Fruit fly (Drosophila melanogaster) whole organism, embryonic: Measurements from ENCODE around the gene Gr64b.
A peak's percentile ranks its signal among the peaks of the same experiment; 100 is the strongest.

ENCODE experiments used
- Abd-B ChIP-seq: fragments of 200-800 bp; sonication (Bioruptor generic); optimal IDR thresholded peaks from 2 replicates; lab custom pipeline; 2018; ENCODE audit warnings: missing biosample characterization, mild to moderate bottlenecking, missing genetic modification characterization, moderate library complexity
- Atf3 ChIP-seq: fragments of 200-800 bp; sonication (Bioruptor generic); optimal IDR thresholded peaks from 3 replicates; lab custom pipeline; 2016; ENCODE audit warnings: missing biosample characterization, missing genetic modification characterization
- Bdp1 ChIP-seq: fragments of 200-800 bp; sonication (Bioruptor generic); optimal IDR thresholded peaks from 3 replicates; lab custom pipeline; 2016; ENCODE audit warnings: missing biosample characterization, missing genetic modification characterization
- Bgb ChIP-seq: fragments of 200-800 bp; sonication (Bioruptor generic); IDR thresholded peaks from 2 replicates; pipeline ENCODE4 v1.3.6; 2022; ENCODE audit warnings: missing biosample characterization, missing genetic modification characterization; ENCODE audit not compliant: partially characterized antibody
- BtbVII ChIP-seq: fragments of 200-800 bp; sonication (Bioruptor generic); optimal IDR thresholded peaks from 3 replicates; lab custom pipeline; 2017; ENCODE audit warnings: missing biosample characterization, mild to moderate bottlenecking, missing genetic modification characterization
- CG10209 ChIP-seq: fragments of 200-800 bp; sonication (Bioruptor generic); optimal IDR thresholded peaks from 3 replicates; lab custom pipeline; 2017; ENCODE audit warnings: missing biosample characterization, mild to moderate bottlenecking, missing genetic modification characterization, missing genetic modification reagents
- CG10959 ChIP-seq: fragments of 200-800 bp; sonication (Bioruptor generic); IDR thresholded peaks from 2 replicates; pipeline ENCODE4 v1.3.6; 2022; ENCODE audit warnings: missing biosample characterization, missing genetic modification characterization
- CG11247 ChIP-seq: fragments of 200-800 bp; sonication (Bioruptor generic); IDR thresholded peaks from 2 replicates; pipeline ENCODE4 v1.3.6; 2022; ENCODE audit warnings: missing biosample characterization, missing genetic modification characterization
- CG11398 ChIP-seq: fragments of 200-800 bp; sonication (Bioruptor generic); optimal IDR thresholded peaks from 2 replicates; lab custom pipeline; 2016; ENCODE audit warnings: missing biosample characterization, missing genetic modification characterization
- CG11560 ChIP-seq: fragments of 200-800 bp; sonication (Bioruptor generic); IDR thresholded peaks from 3 replicates; pipeline ENCODE4 v1.3.6; 2022; ENCODE audit warnings: missing biosample characterization, missing genetic modification characterization
- CG12299 ChIP-seq: fragments of 200-800 bp; sonication (Bioruptor generic); optimal IDR thresholded peaks from 2 replicates; lab custom pipeline; 2018; ENCODE audit warnings: missing biosample characterization, mild to moderate bottlenecking, missing genetic modification characterization
- CG1233 ChIP-seq: fragments of 200-800 bp; sonication (Bioruptor generic); optimal IDR thresholded peaks from 4 replicates; lab custom pipeline; 2018; ENCODE audit warnings: missing biosample characterization, mild to moderate bottlenecking, missing genetic modification characterization
- CG14860 ChIP-seq: fragments of 200-800 bp; sonication (Bioruptor generic); IDR thresholded peaks from 3 replicates; pipeline ENCODE4 v1.3.6; 2022; ENCODE audit warnings: missing biosample characterization, missing genetic modification characterization; ENCODE audit not compliant: partially characterized antibody
- CG15011 ChIP-seq: fragments of 200-800 bp; sonication (Bioruptor generic); optimal IDR thresholded peaks from 3 replicates; lab custom pipeline; 2018; ENCODE audit warnings: missing biosample characterization, mild to moderate bottlenecking, missing genetic modification characterization
- CG16779 ChIP-seq: fragments of 200-800 bp; sonication (Bioruptor generic); IDR thresholded peaks from 2 replicates; pipeline ENCODE4 v1.3.6; 2022; ENCODE audit warnings: missing biosample characterization, missing genetic modification characterization
- CG17802 ChIP-seq: fragments of 200-800 bp; sonication (Bioruptor generic); optimal IDR thresholded peaks from 2 replicates; lab custom pipeline; 2018; ENCODE audit warnings: missing biosample characterization, mild to moderate bottlenecking, missing genetic modification characterization, moderate library complexity
- CG18011 ChIP-seq: fragments of 200-800 bp; sonication (Bioruptor generic); optimal IDR thresholded peaks from 2 replicates; lab custom pipeline; 2017; ENCODE audit warnings: missing biosample characterization, missing genetic modification characterization, mild to moderate bottlenecking, moderate library complexity, missing genotype
- CG18262 ChIP-seq: fragments of 200-800 bp; optimal IDR thresholded peaks from 3 replicates; lab custom pipeline; 2019; ENCODE audit warnings: missing biosample characterization, mild to moderate bottlenecking, missing genetic modification characterization, moderate library complexity
- CG18476 ChIP-seq: fragments of 200-800 bp; sonication (Bioruptor generic); optimal IDR thresholded peaks from 2 replicates; lab custom pipeline; 2016; ENCODE audit warnings: missing biosample characterization, mild to moderate bottlenecking, missing genetic modification characterization
- CG2120 ChIP-seq: fragments of 200-800 bp; sonication (Bioruptor generic); optimal IDR thresholded peaks from 3 replicates; lab custom pipeline; 2016; ENCODE audit warnings: missing biosample characterization, missing genetic modification characterization
- CG2875 ChIP-seq: fragments of 200-800 bp; sonication (Bioruptor generic); optimal IDR thresholded peaks from 2 replicates; lab custom pipeline; 2017; ENCODE audit warnings: missing biosample characterization, mild to moderate bottlenecking, missing genetic modification characterization, missing genetic modification reagents
- CG31388 ChIP-seq: fragments of 200-800 bp; sonication (Bioruptor generic); optimal IDR thresholded peaks from 2 replicates; lab custom pipeline; 2016; ENCODE audit warnings: missing biosample characterization, missing genetic modification characterization
- CG33557 ChIP-seq: fragments of 200-800 bp; sonication (Bioruptor generic); optimal IDR thresholded peaks from 2 replicates; lab custom pipeline; 2019; ENCODE audit warnings: missing biosample characterization, mild to moderate bottlenecking, missing genetic modification characterization, moderate library complexity
- CG3407 ChIP-seq: fragments of 200-800 bp; sonication (Bioruptor generic); optimal IDR thresholded peaks from 2 replicates; lab custom pipeline; 2018; ENCODE audit warnings: missing biosample characterization, mild to moderate bottlenecking, missing genetic modification characterization
- CG3995 ChIP-seq: fragments of 200-800 bp; sonication (Bioruptor generic); optimal IDR thresholded peaks from 3 replicates; lab custom pipeline; 2016; ENCODE audit warnings: missing biosample characterization, missing genetic modification characterization
- CG42726 ChIP-seq: fragments of 200-800 bp; sonication (Bioruptor generic); IDR thresholded peaks from 2 replicates; pipeline ENCODE4 v1.3.6; 2022; ENCODE audit warnings: missing biosample characterization, missing genetic modification characterization; ENCODE audit not compliant: partially characterized antibody
- CG43689 ChIP-seq: fragments of 200-800 bp; sonication (Bioruptor generic); IDR thresholded peaks from 2 replicates; pipeline ENCODE4 v1.3.6; 2022; ENCODE audit warnings: missing biosample characterization, missing genetic modification characterization
- CG4854 ChIP-seq: fragments of 200-800 bp; sonication (Bioruptor generic); optimal IDR thresholded peaks from 2 replicates; lab custom pipeline; 2016; ENCODE audit warnings: missing biosample characterization, missing genetic modification characterization, inconsistent platforms
- CG7556 ChIP-seq: fragments of 200-800 bp; sonication (Bioruptor generic); optimal IDR thresholded peaks from 2 replicates; lab custom pipeline; 2017; ENCODE audit warnings: missing biosample characterization, mild to moderate bottlenecking, missing genetic modification characterization
- CG8359 ChIP-seq: fragments of 200-800 bp; sonication (Bioruptor generic); optimal IDR thresholded peaks from 2 replicates; lab custom pipeline; 2017; ENCODE audit warnings: missing biosample characterization, mild to moderate bottlenecking, missing genetic modification characterization, borderline replicate concordance
- CrebB ChIP-seq: fragments of 200-800 bp; sonication (Bioruptor generic); optimal IDR thresholded peaks from 3 replicates; lab custom pipeline; 2018; ENCODE audit warnings: missing biosample characterization, mild to moderate bottlenecking, missing genetic modification characterization
- Dip2 ChIP-seq: fragments of 200-800 bp; sonication (Bioruptor generic); IDR thresholded peaks from 2 replicates; pipeline ENCODE4 v1.3.6; 2022; ENCODE audit warnings: missing biosample characterization, missing genetic modification characterization
- Dip3 ChIP-seq: fragments of 200-800 bp; sonication (Bioruptor generic); optimal IDR thresholded peaks from 3 replicates; lab custom pipeline; 2016; ENCODE audit warnings: missing biosample characterization, missing genetic modification characterization
- NK7.1 ChIP-seq: fragments of 200-800 bp; sonication (Bioruptor generic); optimal IDR thresholded peaks from 3 replicates; lab custom pipeline; 2016; ENCODE audit warnings: missing biosample characterization, missing genetic modification characterization
- Stat92E ChIP-seq, 3 experiments: fragments of >200 bp in 2 of 3; fragments of 200-800 bp in 1 of 3; sonication (Bioruptor generic) in 1 of 3; optimal IDR thresholded peaks; 2 replicates each; lab custom pipeline; 2017 to 2019; ENCODE audit warnings: missing biosample characterization in 3 of 3, missing genetic modification characterization in 3 of 3, mild to moderate bottlenecking in 1 of 3, moderate library complexity in 1 of 3
- Xbp1 ChIP-seq: fragments of 200-800 bp; sonication (Bioruptor generic); optimal IDR thresholded peaks from 3 replicates; lab custom pipeline; 2016; ENCODE audit warnings: missing biosample characterization, mild to moderate bottlenecking, missing genetic modification characterization
- YL-1 ChIP-seq: fragments of 200-800 bp; sonication (Bioruptor generic); optimal IDR thresholded peaks from 3 replicates; lab custom pipeline; 2017; ENCODE audit warnings: missing biosample characterization, mild to moderate bottlenecking, missing genetic modification characterization
- bowl ChIP-seq: fragments of 200-800 bp; sonication (Bioruptor generic); IDR thresholded peaks from 2 replicates; pipeline ENCODE4 v1.3.6; 2022; ENCODE audit warnings: missing biosample characterization, missing genetic modification characterization
- cato ChIP-seq: fragments of 200-800 bp; sonication (Bioruptor generic); optimal IDR thresholded peaks from 2 replicates; lab custom pipeline; 2016; ENCODE audit warnings: missing biosample characterization, missing genetic modification characterization, borderline replicate concordance
- chif ChIP-seq, 2 experiments: fragments of 200-800 bp; sonication (Bioruptor generic); optimal IDR thresholded peaks; 3 replicates each; lab custom pipeline; 2016; ENCODE audit warnings: missing biosample characterization in 2 of 2, missing genetic modification characterization in 2 of 2
- ftz-f1 ChIP-seq: fragments of 200-800 bp; sonication (Bioruptor generic); optimal IDR thresholded peaks from 2 replicates; lab custom pipeline; 2016; ENCODE audit warnings: missing biosample characterization, missing genetic modification characterization
- gsb ChIP-seq: fragments of 200-800 bp; sonication (Bioruptor generic); IDR thresholded peaks from 2 replicates; pipeline ENCODE4 v1.3.6; 2022; ENCODE audit warnings: missing biosample characterization, missing genetic modification characterization
- gt ChIP-seq: fragments of 200-800 bp; sonication (Bioruptor generic); IDR thresholded peaks from 2 replicates; pipeline ENCODE4 v1.3.6; 2022; ENCODE audit warnings: missing biosample characterization, missing genetic modification characterization
- klu ChIP-seq: fragments of 200-800 bp; sonication (Bioruptor generic); IDR thresholded peaks from 2 replicates; pipeline ENCODE4 v1.3.6; 2022; ENCODE audit warnings: missing biosample characterization, missing genetic modification characterization
- oc ChIP-seq: fragments of 200-800 bp; sonication (Bioruptor generic); optimal IDR thresholded peaks from 2 replicates; lab custom pipeline; 2018; ENCODE audit warnings: missing biosample characterization, mild to moderate bottlenecking, missing genetic modification characterization, moderate library complexity
- prd ChIP-seq, 3 experiments: fragments of >200 bp in 2 of 3; fragments of 200-800 bp in 1 of 3; sonication (Bioruptor generic) in 1 of 3; optimal IDR thresholded peaks in 2 of 3; IDR thresholded peaks in 1 of 3; 2 replicates in 2 of 3; 3 replicates in 1 of 3; pipeline versions ENCODE4 v1.3.6 to Lab custom; 2017 to 2022; ENCODE audit warnings: missing biosample characterization in 1 of 3, missing genetic modification characterization in 1 of 3
- ranshi ChIP-seq: fragments of 200-800 bp; sonication (Bioruptor generic); IDR thresholded peaks from 2 replicates; pipeline ENCODE4 v1.3.6; 2022; ENCODE audit warnings: missing biosample characterization, missing genetic modification characterization
- ro ChIP-seq: fragments of 200-800 bp; sonication (Bioruptor generic); IDR thresholded peaks from 2 replicates; pipeline ENCODE4 v1.3.6; 2022; ENCODE audit warnings: missing biosample characterization, missing genetic modification characterization
- sens ChIP-seq: fragments of 200-800 bp; sonication (Bioruptor generic); peaks from one replicate; lab custom pipeline; 2016; ENCODE audit warnings: missing biosample characterization, missing genetic modification characterization
- slp2 ChIP-seq: fragments of 200-800 bp; sonication (Bioruptor generic); optimal IDR thresholded peaks from 2 replicates; lab custom pipeline; 2016; ENCODE audit warnings: missing biosample characterization, missing genetic modification characterization

Gr64b gene

DNA sequence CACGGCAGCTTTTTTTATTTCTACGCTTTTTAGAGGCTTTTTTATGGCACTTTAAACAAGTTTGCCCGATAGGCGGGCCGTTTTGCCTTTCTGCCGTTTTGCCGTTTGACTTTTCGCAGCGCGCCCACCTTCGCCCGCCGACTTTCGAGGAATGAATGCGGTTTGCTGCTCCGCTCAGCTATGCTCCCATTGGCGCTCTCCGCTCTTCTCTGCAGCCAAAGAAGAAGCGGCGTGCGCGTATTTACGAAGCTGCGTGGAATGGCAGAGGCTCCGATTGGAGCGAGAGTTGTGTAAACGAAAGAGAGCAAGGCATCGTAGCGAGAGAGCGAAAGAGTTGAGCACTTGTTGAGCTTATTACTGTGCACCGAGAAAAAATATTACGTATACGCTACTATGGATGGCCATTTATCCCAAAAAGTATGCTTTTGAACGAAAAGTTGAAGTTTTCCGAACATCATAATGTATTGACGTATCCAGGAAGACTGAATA is 43.2 kb downstream of the Gr64b start, which contains the start of gene wit (continued):
- TF ChIP-seq sens (GFP tag; lab: Kevin White, UChicago) (peak; percentile 65), NK7.1 (GFP tag; lab: Kevin White, UChicago) (peak; percentile 20), Atf3 (GFP tag; lab: Kevin White, UChicago) (no peak), CG18476 (GFP tag; lab: Kevin White, UChicago) (no peak), prd (optimal IDR thresholded peaks at IDR 0.05; lab: Kevin White, UChicago) (no peak), prd (GFP tag; IDR thresholded peaks at IDR 0.05; lab: Robert Waterston, UW) (no peak), Bdp1 (GFP tag; lab: Kevin White, UChicago) (no peak), CG14860 (no peak), CG42726 (GFP tag; lab: Robert Waterston, UW) (0 out of 2 replicates have a peak, but pooled peaks have one; percentile 16), CG11398 (GFP tag; lab: Kevin White, UChicago) (no peak), ranshi (peak; percentile 11; the same call in 1 of the 2 replicates), CG10959 (GFP tag; lab: Robert Waterston, UW) (no peak), Dip2 (GFP tag; lab: Robert Waterston, UW) (no peak), chif (GFP tag; optimal IDR thresholded peaks at IDR 0.05; lab: Kevin White, UChicago) (no peak), gt (GFP tag; lab: Robert Waterston, UW) (no peak), CG17802 (tag; lab: Kevin White, UChicago) (no peak), CG3995 (GFP tag; lab: Kevin White, UChicago) (no peak), klu (no peak), CG43689 (GFP tag; lab: Robert Waterston, UW) (no peak), CG12299 (tag; lab: Kevin White, UChicago) (peak; percentile 21), bowl (GFP tag; lab: Robert Waterston, UW) (no peak), slp2 (no peak), Xbp1 (peak; percentile 42), Dip3 (GFP tag; lab: Kevin White, UChicago) (no peak), gsb (no peak), CG11560 (tag; lab: Robert Waterston, UW) (no peak), ro (GFP tag; lab: Robert Waterston, UW) (no peak), ftz-f1 (peak; percentile 6), YL-1 (GFP tag; lab: Kevin White, UChicago) (peak; percentile 9), CG18262 (tag; lab: Kevin White, UChicago) (no peak), Abd-B (GFP tag; lab: Kevin White, UChicago) (no peak), CG8359 (no peak), oc (no peak), CG2875 (peak; percentile 40), CG10209 (no peak), BtbVII (GFP tag; lab: Kevin White, UChicago) (peak; percentile 66), Stat92E (GFP tag; optimal IDR thresholded peaks at IDR 0.05; lab: Kevin White, UChicago) (no peak), CG31388 (no peak), CG2120 (GFP tag; lab: Kevin White, UChicago) (peak; percentile 58), CG7556 (GFP tag; lab: Kevin White, UChicago) (no peak), Bgb (GFP tag; lab: Robert Waterston, UW) (peak; percentile 49), CG18011 (GFP tag; lab: Kevin White, UChicago) (no peak), CG15011 (GFP tag; lab: Kevin White, UChicago) (no peak), CG11247 (GFP tag; lab: Robert Waterston, UW) (no peak), CG16779 (GFP tag; lab: Robert Waterston, UW) (no peak), CG3407 (GFP tag; lab: Kevin White, UChicago) (no peak), CrebB (tag; lab: Kevin White, UChicago) (peak; percentile 30), CG1233 (GFP tag; lab: Kevin White, UChicago) (no peak), cato (GFP tag; lab: Kevin White, UChicago) (no peak), CG4854 (GFP tag; lab: Kevin White, UChicago) (peak; percentile 5), CG33557 (GFP tag; lab: Kevin White, UChicago) (no peak)
